Worm (Caenorhabditis elegans) whole organism, L4 larva: ENCODE measurements around the gene mdh-1.

ENCODE experiments used
- D1046.2 ChIP-seq: fragments of 200-800 bp; sonication (Bioruptor generic); IDR thresholded peaks from 2 replicates; pipeline ENCODE4 v1.3.6; 2022; ENCODE audit warnings: missing genetic modification characterization, missing compliant biosample characterization
- F44E2.7 ChIP-seq: fragments of 200-800 bp; sonication (Bioruptor generic); IDR thresholded peaks from 2 replicates; pipeline ENCODE4 v2.1.2; 2022; ENCODE audit warnings: missing genetic modification characterization, missing compliant biosample characterization
- R02D3.7 ChIP-seq: fragments of 150-350 bp; sonication (generic microtip); optimal IDR thresholded peaks from 3 replicates; lab custom pipeline; 2014; ENCODE audit warnings: missing biosample characterization, missing genetic modification characterization
- T26A8.4 ChIP-seq: fragments of 200-800 bp; sonication (Bioruptor generic); IDR thresholded peaks from 2 replicates; pipeline ENCODE4 v1.3.6; 2022; ENCODE audit warnings: missing genetic modification characterization, missing compliant biosample characterization
- Y105C5A.15 ChIP-seq: fragments of 200-800 bp; sonication (Bioruptor generic); IDR thresholded peaks from 2 replicates; pipeline ENCODE4 v1.3.6; 2022; ENCODE audit warnings: missing genetic modification characterization, missing compliant biosample characterization
- Y5F2A.4 ChIP-seq: fragments of 200-800 bp; sonication (Bioruptor generic); optimal IDR thresholded peaks from 2 replicates; lab custom pipeline; 2018; ENCODE audit warnings: mild to moderate bottlenecking, missing genetic modification characterization, missing compliant biosample characterization
- ZK337.2 ChIP-seq: fragments of 200-800 bp; sonication (Bioruptor generic); IDR thresholded peaks from 2 replicates; pipeline ENCODE4 v1.3.6; 2022; ENCODE audit warnings: missing genetic modification reagents, missing genetic modification characterization, missing compliant biosample characterization
- aha-1 ChIP-seq: fragments of 150-350 bp; peaks from one replicate; lab custom pipeline; 2014; ENCODE audit warnings: missing biosample characterization, missing genetic modification characterization
- ama-1 ChIP-seq: fragments of 150-350 bp; optimal IDR thresholded peaks from 2 replicates; lab custom pipeline; 2014; ENCODE audit warnings: inconsistent platforms, mixed read lengths
- arid-1 ChIP-seq: fragments of 200-800 bp; sonication (Bioruptor generic); conservative IDR thresholded peaks from 2 replicates; pipeline ENCODE4 v1.3.6; 2022; ENCODE audit warnings: missing genetic modification reagents, missing genetic modification characterization, missing compliant biosample characterization
- ces-1 ChIP-seq: fragments of 150-350 bp; sonication (generic microtip); optimal IDR thresholded peaks from 4 replicates; lab custom pipeline; 2014; ENCODE audit warnings: missing biosample characterization, missing genetic modification reagents, missing genetic modification characterization
- ctbp-1 ChIP-seq: fragments of 200-800 bp; sonication (Bioruptor generic); IDR thresholded peaks from 2 replicates; pipeline ENCODE4 v1.3.6; 2022; ENCODE audit warnings: missing genetic modification reagents, missing genetic modification characterization, missing compliant biosample characterization
- daf-16 ChIP-seq, 3 experiments: sonication (generic microtip); optimal IDR thresholded peaks; 2 replicates each; lab custom pipeline; 2016 to 2017; ENCODE audit warnings: missing genetic modification characterization in 3 of 3, missing genetic modification reagents in 3 of 3, mild to moderate bottlenecking in 2 of 3, missing compliant biosample characterization in 2 of 3, missing biosample characterization in 1 of 3, moderate library complexity in 1 of 3
- daf-8 ChIP-seq: fragments of 200-800 bp; sonication (Bioruptor generic); IDR thresholded peaks from 2 replicates; pipeline ENCODE4 v1.3.6; 2022; ENCODE audit warnings: missing genetic modification characterization, missing compliant biosample characterization
- dmd-6 ChIP-seq: fragments of 200-800 bp; sonication (Bioruptor generic); IDR thresholded peaks from 2 replicates; pipeline ENCODE4 v1.3.6; 2022; ENCODE audit warnings: missing genetic modification reagents, missing genetic modification characterization, missing compliant biosample characterization
- dmd-8 ChIP-seq: fragments of 200-800 bp; sonication (Bioruptor generic); IDR thresholded peaks from 2 replicates; pipeline ENCODE4 v1.3.6; 2022; ENCODE audit warnings: missing genetic modification characterization, missing compliant biosample characterization
- dve-1 ChIP-seq: sonication (generic microtip); optimal IDR thresholded peaks from 2 replicates; lab custom pipeline; 2017; ENCODE audit warnings: antibody characterized with exemption, mild to moderate bottlenecking, missing genetic modification characterization, missing compliant biosample characterization; ENCODE audit not compliant: insufficient read depth
- egl-27 ChIP-seq: sonication (generic microtip); optimal IDR thresholded peaks from 3 replicates; lab custom pipeline; 2017; ENCODE audit warnings: missing biosample characterization, missing genetic modification reagents, missing genetic modification characterization
- egl-43 ChIP-seq: fragments of 200-800 bp; sonication (Bioruptor generic); IDR thresholded peaks from 2 replicates; pipeline ENCODE4 v1.3.6; 2022; ENCODE audit warnings: missing genetic modification reagents, missing genetic modification characterization, missing compliant biosample characterization
- hif-1 ChIP-seq, 2 experiments: sonication (generic microtip); optimal IDR thresholded peaks; 2 replicates each; lab custom pipeline; 2016 to 2017; ENCODE audit warnings: missing compliant biosample characterization in 2 of 2, missing genetic modification characterization in 2 of 2, missing genetic modification reagents in 2 of 2, missing genotype in 2 of 2, mild to moderate bottlenecking in 1 of 2
- hlh-11 ChIP-seq: fragments of 200-800 bp; sonication (Bioruptor generic); optimal IDR thresholded peaks from 2 replicates; lab custom pipeline; 2018; ENCODE audit warnings: mild to moderate bottlenecking, missing genetic modification characterization, missing compliant biosample characterization
- hlh-30 ChIP-seq: sonication (generic microtip); optimal IDR thresholded peaks from 2 replicates; lab custom pipeline; 2017; ENCODE audit warnings: antibody characterized with exemption, mild to moderate bottlenecking, missing genetic modification characterization, missing compliant biosample characterization; ENCODE audit not compliant: insufficient read depth
- hmg-1.1 ChIP-seq: fragments of 200-800 bp; sonication (Bioruptor generic); IDR thresholded peaks from 2 replicates; pipeline ENCODE4 v1.3.6; 2022; ENCODE audit warnings: missing genetic modification reagents, missing genetic modification characterization, missing compliant biosample characterization
- lim-7 ChIP-seq: fragments of 200-800 bp; sonication (Bioruptor generic); IDR thresholded peaks from 2 replicates; pipeline ENCODE4 v1.3.6; 2022; ENCODE audit warnings: missing genetic modification characterization, missing compliant biosample characterization
- lin-1 ChIP-seq: fragments of 200-800 bp; sonication (Bioruptor generic); IDR thresholded peaks from 2 replicates; pipeline ENCODE4 v1.3.6; 2022; ENCODE audit warnings: missing genetic modification reagents, missing genetic modification characterization, missing compliant biosample characterization
- lin-38 ChIP-seq: fragments of 200-800 bp; sonication (Bioruptor generic); IDR thresholded peaks from 2 replicates; pipeline ENCODE4 v1.3.6; 2022; ENCODE audit warnings: missing genetic modification reagents, missing genetic modification characterization, missing compliant biosample characterization
- lin-39 ChIP-seq: fragments of 150-350 bp; optimal IDR thresholded peaks from 2 replicates; lab custom pipeline; 2014; ENCODE audit warnings: missing biosample characterization, missing genetic modification reagents, missing genetic modification characterization
- lsy-2 ChIP-seq, 2 experiments: fragments of 150-350 bp in 1 of 2; sonication (generic microtip) in 1 of 2; optimal IDR thresholded peaks; 2 replicates each; lab custom pipeline; 2014 to 2017; ENCODE audit warnings: missing biosample characterization in 2 of 2, missing genetic modification characterization in 2 of 2
- madf-5 ChIP-seq, 2 experiments: fragments of 200-800 bp; sonication (Bioruptor generic); IDR thresholded peaks; 2 replicates each; pipeline ENCODE4 v1.3.6; 2022; ENCODE audit warnings: missing compliant biosample characterization in 2 of 2, missing genetic modification characterization in 2 of 2
- mdt-29 ChIP-seq: fragments of 200-800 bp; sonication (Bioruptor generic); IDR thresholded peaks from 2 replicates; pipeline ENCODE4 v1.3.6; 2022; ENCODE audit warnings: missing genetic modification reagents, missing genetic modification characterization, missing compliant biosample characterization
- mes-2 ChIP-seq: sonication (generic microtip); optimal IDR thresholded peaks from 2 replicates; lab custom pipeline; 2016; ENCODE audit warnings: missing genotype, mild to moderate bottlenecking, missing genetic modification characterization, missing compliant biosample characterization; ENCODE audit not compliant: poor library complexity, severe bottlenecking
- mxl-2 ChIP-seq: fragments of 200-800 bp; sonication (Bioruptor generic); conservative IDR thresholded peaks from 2 replicates; pipeline ENCODE4 v1.3.6; 2022; ENCODE audit warnings: missing genetic modification reagents, missing genetic modification characterization, missing compliant biosample characterization
- mxl-3 ChIP-seq: fragments of 200-800 bp; sonication (Bioruptor generic); optimal IDR thresholded peaks from 2 replicates; lab custom pipeline; 2018; ENCODE audit warnings: mild to moderate bottlenecking, missing genetic modification characterization, missing compliant biosample characterization
- nhr-25 ChIP-seq: sonication (generic microtip); optimal IDR thresholded peaks from 2 replicates; lab custom pipeline; 2017; ENCODE audit warnings: missing genetic modification characterization, mild to moderate bottlenecking, missing compliant biosample characterization, antibody characterized with exemption, moderate library complexity, borderline replicate concordance; ENCODE audit not compliant: insufficient read depth
- nhr-28 ChIP-seq: fragments of 150-350 bp; optimal IDR thresholded peaks from 2 replicates; lab custom pipeline; 2014; ENCODE audit warnings: missing biosample characterization, missing genetic modification characterization
- nhr-42 ChIP-seq: fragments of 200-800 bp; sonication (Bioruptor generic); IDR thresholded peaks from 2 replicates; pipeline ENCODE4 v1.3.6; 2022; ENCODE audit warnings: missing genetic modification characterization, missing compliant biosample characterization
- nhr-48 ChIP-seq: sonication (generic microtip); optimal IDR thresholded peaks from 2 replicates; lab custom pipeline; 2016; ENCODE audit warnings: mild to moderate bottlenecking, missing genetic modification characterization, missing compliant biosample characterization
- rbr-2 ChIP-seq: sonication (generic microtip); optimal IDR thresholded peaks from 2 replicates; lab custom pipeline; 2016; ENCODE audit warnings: missing genotype, missing genetic modification characterization, missing compliant biosample characterization
- saeg-2 ChIP-seq: fragments of 200-800 bp; sonication (Bioruptor generic); IDR thresholded peaks from 2 replicates; pipeline ENCODE4 v1.3.6; 2022; ENCODE audit warnings: missing genetic modification reagents, missing genetic modification characterization, missing compliant biosample characterization
- set-16 ChIP-seq: fragments of 200-800 bp; sonication (Bioruptor generic); IDR thresholded peaks from 2 replicates; pipeline ENCODE4 v1.3.6; 2022; ENCODE audit warnings: missing genetic modification reagents, missing genetic modification characterization, missing compliant biosample characterization
- snpc-1.2 ChIP-seq: fragments of 200-800 bp; sonication (Bioruptor generic); IDR thresholded peaks from 2 replicates; pipeline ENCODE4 v1.3.6; 2022; ENCODE audit warnings: missing genetic modification reagents, missing genetic modification characterization, missing compliant biosample characterization
- snpc-4 ChIP-seq: fragments of 150-350 bp; optimal IDR thresholded peaks from 2 replicates; lab custom pipeline; 2014; ENCODE audit warnings: missing biosample characterization, missing genetic modification characterization
- spr-3 ChIP-seq: fragments of 200-800 bp; sonication (Bioruptor generic); optimal IDR thresholded peaks from 2 replicates; lab custom pipeline; 2018; ENCODE audit warnings: mild to moderate bottlenecking, missing genetic modification characterization, missing compliant biosample characterization
- unc-130 ChIP-seq: sonication (generic microtip); optimal IDR thresholded peaks from 2 replicates; lab custom pipeline; 2016; ENCODE audit warnings: missing genetic modification reagents, missing genetic modification characterization, missing compliant biosample characterization
- unc-62 ChIP-seq, 3 experiments: fragments of 150-350 bp in 1 of 3; sonication (generic microtip); optimal IDR thresholded peaks in 2 of 3; peaks in 1 of 3; 1 replicate in 1 of 3; 2 replicates in 2 of 3; lab custom pipeline; 2014 to 2017; ENCODE audit warnings: missing biosample characterization in 3 of 3, missing genetic modification characterization in 3 of 3, missing genetic modification reagents in 3 of 3, missing genotype in 1 of 3
- zag-1 ChIP-seq: fragments of 150-350 bp; optimal IDR thresholded peaks from 2 replicates; lab custom pipeline; 2014; ENCODE audit warnings: missing biosample characterization, missing genetic modification characterization
- zfp-2 ChIP-seq: sonication (generic microtip); optimal IDR thresholded peaks from 2 replicates; lab custom pipeline; 2016; ENCODE audit warnings: mild to moderate bottlenecking, missing genetic modification characterization, missing compliant biosample characterization
- zfp-3 ChIP-seq: fragments of 200-800 bp; sonication (Bioruptor generic); conservative IDR thresholded peaks from 2 replicates; pipeline ENCODE4 v1.3.6; 2022; ENCODE audit warnings: missing genetic modification reagents, missing genetic modification characterization, missing compliant biosample characterization
- zip-11 ChIP-seq: fragments of 200-800 bp; sonication (Bioruptor generic); IDR thresholded peaks from 2 replicates; pipeline ENCODE4 v1.3.6; 2022; ENCODE audit warnings: missing genetic modification characterization, missing compliant biosample characterization
- ztf-11 ChIP-seq: fragments of 150-350 bp; optimal IDR thresholded peaks from 2 replicates; lab custom pipeline; 2014; ENCODE audit warnings: missing biosample characterization, missing genetic modification characterization

mdh-1 gene

ce11 chrV:6541875-6542274 is 25.5 kb upstream of the mdh-1 start:
- TF ChIP-seq nhr-28 (tag; lab: Kevin White, UChicago) (no peak), ztf-11 (tag; lab: Kevin White, UChicago) (no peak), rbr-2 (tag; lab: Kevin White, UChicago) (no peak), lim-7 (GFP tag; lab: Robert Waterston, UW) (no peak), zip-11 (GFP tag; lab: Robert Waterston, UW) (no peak), dve-1 (no peak), T26A8.4 (GFP tag; lab: Robert Waterston, UW) (no peak), lin-38 (GFP tag; lab: Robert Waterston, UW) (no peak), snpc-4 (no peak), mxl-3 (peak; percentile 66), Y5F2A.4 (no peak), lsy-2 (tag; optimal IDR thresholded peaks at IDR 0.05; lab: Kevin White, UChicago) (peak in 1 of 2 experiments; percentile 10), lin-1 (no peak), mdt-29 (no peak), unc-130 (no peak), ctbp-1 (GFP tag; lab: Robert Waterston, UW) (no peak), hif-1 (tag; optimal IDR thresholded peaks at IDR 0.05; lab: Kevin White, UChicago) (no peak), daf-8 (GFP tag; lab: Robert Waterston, UW) (no peak), snpc-1.2 (GFP tag; lab: Robert Waterston, UW) (no peak), madf-5 (GFP tag; IDR thresholded peaks at IDR 0.05; lab: Robert Waterston, UW) (no peak), saeg-2 (no peak), zfp-3 (GFP tag; lab: Robert Waterston, UW) (no peak), lin-39 (tag; lab: Kevin White, UChicago) (no peak), mes-2 (tag; lab: Kevin White, UChicago) (no peak), F44E2.7 (GFP tag; lab: Robert Waterston, UW) (no peak), spr-3 (GFP tag; lab: Kevin White, UChicago) (no peak), zag-1 (tag; lab: Kevin White, UChicago) (no peak), hlh-30 (tag; lab: Kevin White, UChicago) (peak; percentile 45), hmg-1.1 (GFP tag; lab: Robert Waterston, UW) (no peak), set-16 (GFP tag; lab: Robert Waterston, UW) (peak; percentile 90), egl-43 (GFP tag; lab: Robert Waterston, UW) (0 out of 2 replicates have a peak, but pooled peaks have one; percentile 27), ces-1 (GFP tag; lab: Kevin White, UChicago) (no peak), hlh-11 (tag; lab: Kevin White, UChicago) (peak; percentile 46), unc-62 (GFP tag; optimal IDR thresholded peaks at IDR 0.05 in 1 of 2; lab: Kevin White, UChicago) (peak in 1 of 2 experiments; percentile 97), unc-62 (tag; optimal IDR thresholded peaks at IDR 0.05; lab: Kevin White, UChicago) (no peak), ama-1 (lab: Kevin White, UChicago) (no peak), aha-1 (tag; lab: Kevin White, UChicago) (peak; percentile 72), zfp-2 (tag; lab: Kevin White, UChicago) (no peak), dmd-8 (GFP tag; lab: Robert Waterston, UW) (no peak), nhr-48 (no peak), daf-16 (GFP tag; optimal IDR thresholded peaks at IDR 0.05; lab: Kevin White, UChicago) (no peak), daf-16 (tag; optimal IDR thresholded peaks at IDR 0.05; lab: Kevin White, UChicago) (no peak), R02D3.7 (tag; lab: Kevin White, UChicago) (no peak), Y105C5A.15 (GFP tag; lab: Robert Waterston, UW) (no peak), mxl-2 (GFP tag; lab: Robert Waterston, UW) (no peak), egl-27 (tag; lab: Kevin White, UChicago) (no peak), arid-1 (GFP tag; lab: Robert Waterston, UW) (no peak), dmd-6 (GFP tag; lab: Robert Waterston, UW) (no peak), nhr-25 (tag; lab: Kevin White, UChicago) (peak; percentile 14), D1046.2 (GFP tag; lab: Robert Waterston, UW) (no peak), nhr-42 (no peak), ZK337.2 (GFP tag; lab: Robert Waterston, UW) (no peak)
